Worm (Caenorhabditis elegans): ENCODE results near the gene Y39G8B.1.
A peak's percentile ranks its signal among the peaks of the same experiment; 100 is the strongest.
"Not testable (repeated sequence)": the region's sequence is repeated elsewhere in the genome, so short reads cannot be mapped to it uniquely, and the experiment has no call there.

Gene Y39G8B.1

ce11 chrII:14010656-14011376 is 37.2 kb upstream of the Y39G8B.1 start, which contains the start of gene F01D5.8:
F01D5.8 (plus strand) TSS chrII:14010706.
- TF ChIP-seq snpc-4 (tag; optimal IDR thresholded peaks at IDR 0.05) (no peak), flh-1 (GFP tag; optimal IDR thresholded peaks at IDR 0.05) (no peak), unc-120 (tag; optimal IDR thresholded peaks at IDR 0.05; ENCODE audit: poor library complexity, severe bottlenecking) (no peak), sem-2 (GFP tag; optimal IDR thresholded peaks at IDR 0.05) (no peak), nhr-12 (tag; optimal IDR thresholded peaks at IDR 0.05) (no peak), hlh-1 (tag; optimal IDR thresholded peaks at IDR 0.05) (no peak), pha-4 (tag; optimal IDR thresholded peaks at IDR 0.05) (no peak), mls-2 (tag; optimal IDR thresholded peaks at IDR 0.05) (no peak), sptf-1 (tag; optimal IDR thresholded peaks at IDR 0.05) (no peak)

- TF ChIP-seq mab-5 (tag; optimal IDR thresholded peaks at IDR 0.05) (no peak), snpc-4 (tag; optimal IDR thresholded peaks at IDR 0.05) (no peak), mep-1 (tag; optimal IDR thresholded peaks at IDR 0.05) (no peak)
Observed at ce11 chrII:14008359-14008758, 34.7 kb upstream of the Y39G8B.1 start, which contains the start of gene F01D5.7. F01D5.7 (plus strand) TSS chrII:14008659.

- no peak for TF ChIP-seq mls-2 (tag; optimal IDR thresholded peaks at IDR 0.05)
- no peak for TF ChIP-seq ces-1 (GFP tag; optimal IDR thresholded peaks at IDR 0.05)
- TF ChIP-seq unc-62 (GFP tag; optimal IDR thresholded peaks at IDR 0.05), result no peak
- TF ChIP-seq nhr-12 (tag; optimal IDR thresholded peaks at IDR 0.05), result no peak
- TF ChIP-seq ceh-39 (tag; optimal IDR thresholded peaks at IDR 0.05), result no peak
- no peak for TF ChIP-seq pha-4 (tag; optimal IDR thresholded peaks at IDR 0.05)
- TF ChIP-seq sem-2 (GFP tag; optimal IDR thresholded peaks at IDR 0.05), result no peak
- TF ChIP-seq ceh-43 (GFP tag; optimal IDR thresholded peaks at IDR 0.05), result no peak
- TF ChIP-seq mab-5 (tag; optimal IDR thresholded peaks at IDR 0.05), result no peak
- TF ChIP-seq lsy-2 (tag; optimal IDR thresholded peaks at IDR 0.05), result no peak
Observed at ce11 chrII:14006210-14006609, 32.6 kb upstream of the Y39G8B.1 start, which contains the start of gene F01D5.6. F01D5.6 (plus strand) TSS chrII:14006510.

ce11 chrII:14005183-14005582 is 31.6 kb upstream of the Y39G8B.1 start:
- TF ChIP-seq nhr-12 (tag; optimal IDR thresholded peaks at IDR 0.05), result no peak
- TF ChIP-seq sem-2 (GFP tag; optimal IDR thresholded peaks at IDR 0.05), result no peak
- TF ChIP-seq nhr-237 (tag; optimal IDR thresholded peaks at IDR 0.05), result no peak
- TF ChIP-seq drap-1 (GFP tag; optimal IDR thresholded peaks at IDR 0.05), result no peak
- no peak for TF ChIP-seq nhr-2 (tag; optimal IDR thresholded peaks at IDR 0.05)

ce11 chrII:14004770-14005169 is 31.2 kb upstream of the Y39G8B.1 start:
- no peak for TF ChIP-seq cnd-1 (tag; optimal IDR thresholded peaks at IDR 0.05)
- TF ChIP-seq ham-2 (GFP tag; optimal IDR thresholded peaks at IDR 0.05), result peak; percentile 53

ce11 chrII:14003821-14004430 is 30.3 kb upstream of the Y39G8B.1 start:
- TF ChIP-seq elt-3 (tag; optimal IDR thresholded peaks at IDR 0.05), result peak; percentile 68
- TF ChIP-seq mab-5 (tag; optimal IDR thresholded peaks at IDR 0.05), result no peak
- no peak for TF ChIP-seq unc-39 (tag; optimal IDR thresholded peaks at IDR 0.05)
- TF ChIP-seq ceh-43 (GFP tag; optimal IDR thresholded peaks at IDR 0.05), result no peak

ce11 chrII:14002200-14002599 is 28.6 kb upstream of the Y39G8B.1 start, which contains the start of gene F01D5.5:
F01D5.5 (minus strand) TSS chrII:14002300.
- TF ChIP-seq ces-1 (GFP tag; optimal IDR thresholded peaks at IDR 0.05) (no peak), drap-1 (GFP tag; optimal IDR thresholded peaks at IDR 0.05) (no peak)

- not testable (repeated sequence) for TF ChIP-seq nhr-2 (tag; optimal IDR thresholded peaks at IDR 0.05); nhr-28 (tag; optimal IDR thresholded peaks at IDR 0.05); unc-62 (GFP tag; optimal IDR thresholded peaks at IDR 0.05)
Observed at ce11 chrII:14000044-14000443, 26.4 kb upstream of the Y39G8B.1 start, which contains the start of gene F01D5.3. F01D5.3 (minus strand) TSS chrII:14000144.

Data from whole organism, mixed stage, embryonic.